Fruit fly (Drosophila melanogaster) whole organism, embryonic: ENCODE results near the gene Ilp7.

Experiments
- B-H2 ChIP-seq: fragments of 200-800 bp; sonication (Bioruptor generic); optimal IDR thresholded peaks from 2 replicates; lab custom pipeline; 2018; ENCODE audit warnings: missing biosample characterization, mild to moderate bottlenecking, missing genetic modification characterization
- BEAF-32 ChIP-seq: fragments of 200-800 bp; sonication (Bioruptor generic); optimal IDR thresholded peaks from 3 replicates; lab custom pipeline; 2017; ENCODE audit warnings: missing biosample characterization, missing genetic modification characterization, mild to moderate bottlenecking, moderate library complexity, missing genetic modification reagents
- C15 ChIP-seq: fragments of 200-800 bp; sonication (Bioruptor generic); IDR thresholded peaks from 3 replicates; pipeline ENCODE4 v1.3.6; 2022; ENCODE audit warnings: missing biosample characterization, missing genetic modification characterization
- CG10321 ChIP-seq: fragments of 200-800 bp; sonication (Bioruptor generic); IDR thresholded peaks from 2 replicates; pipeline ENCODE4 v1.3.6; 2022; ENCODE audit warnings: missing biosample characterization, missing genetic modification characterization
- CG11085 ChIP-seq: fragments of 200-800 bp; sonication (Bioruptor generic); IDR thresholded peaks from 2 replicates; pipeline ENCODE4 v1.3.6; 2022; ENCODE audit warnings: missing biosample characterization, missing genetic modification characterization
- CG11093 ChIP-seq: fragments of 200-800 bp; sonication (Bioruptor generic); IDR thresholded peaks from 3 replicates; pipeline ENCODE4 v1.3.6; 2022; ENCODE audit warnings: missing biosample characterization, missing genetic modification characterization
- CG12071 ChIP-seq: fragments of 200-800 bp; sonication (Bioruptor generic); optimal IDR thresholded peaks from 3 replicates; lab custom pipeline; 2018; ENCODE audit warnings: missing biosample characterization, mild to moderate bottlenecking, missing genetic modification characterization
- CG12104 ChIP-seq: fragments of 200-800 bp; sonication (Bioruptor generic); optimal IDR thresholded peaks from 3 replicates; lab custom pipeline; 2016; ENCODE audit warnings: missing biosample characterization, missing genetic modification characterization
- CG13624 ChIP-seq: fragments of 200-800 bp; sonication (Bioruptor generic); optimal IDR thresholded peaks from 2 replicates; lab custom pipeline; 2016; ENCODE audit warnings: missing biosample characterization, missing genetic modification characterization
- CG15269 ChIP-seq: fragments of 200-800 bp; sonication (Bioruptor generic); optimal IDR thresholded peaks from 2 replicates; lab custom pipeline; 2018; ENCODE audit warnings: missing biosample characterization, mild to moderate bottlenecking, missing genetic modification characterization, moderate library complexity
- CG17359 ChIP-seq: fragments of 200-800 bp; sonication (Bioruptor generic); optimal IDR thresholded peaks from 3 replicates; lab custom pipeline; 2018; ENCODE audit warnings: missing biosample characterization, mild to moderate bottlenecking, missing genetic modification characterization, moderate library complexity
- CG17829 ChIP-seq: fragments of 200-800 bp; optimal IDR thresholded peaks from 2 replicates; lab custom pipeline; 2019; ENCODE audit warnings: missing biosample characterization, mild to moderate bottlenecking, missing genetic modification characterization, moderate library complexity
- CG34422 ChIP-seq: fragments of 200-800 bp; sonication (Bioruptor generic); IDR thresholded peaks from 3 replicates; pipeline ENCODE4 v1.3.6; 2022; ENCODE audit warnings: missing biosample characterization, missing genetic modification characterization
- CG4730 ChIP-seq: fragments of 200-800 bp; sonication (Bioruptor generic); IDR thresholded peaks from 2 replicates; pipeline ENCODE4 v1.3.6; 2022; ENCODE audit warnings: missing biosample characterization, missing genetic modification characterization
- CG6854 ChIP-seq: fragments of 200-800 bp; sonication (Bioruptor generic); optimal IDR thresholded peaks from 3 replicates; lab custom pipeline; 2017; ENCODE audit warnings: missing biosample characterization, mild to moderate bottlenecking, missing genetic modification characterization
- CG7928 ChIP-seq: fragments of 200-800 bp; sonication (Bioruptor generic); optimal IDR thresholded peaks from 2 replicates; lab custom pipeline; 2017; ENCODE audit warnings: missing biosample characterization, mild to moderate bottlenecking, missing genetic modification characterization
- CG8924 ChIP-seq: fragments of 200-800 bp; optimal IDR thresholded peaks from 3 replicates; lab custom pipeline; 2019; ENCODE audit warnings: missing biosample characterization, mild to moderate bottlenecking, missing genetic modification characterization, moderate library complexity
- CG9437 ChIP-seq: fragments of 200-800 bp; sonication (Bioruptor generic); optimal IDR thresholded peaks from 2 replicates; lab custom pipeline; 2018; ENCODE audit warnings: missing biosample characterization, mild to moderate bottlenecking, missing genetic modification characterization
- CG9727 ChIP-seq: fragments of 200-800 bp; sonication (Bioruptor generic); optimal IDR thresholded peaks from 3 replicates; lab custom pipeline; 2017; ENCODE audit warnings: missing biosample characterization, mild to moderate bottlenecking, missing genetic modification characterization
- D ChIP-seq, 2 experiments: fragments of 200-800 bp in 1 of 2; fragments of >200 bp in 1 of 2; sonication (Bioruptor generic) in 1 of 2; optimal IDR thresholded peaks; 2 replicates in 1 of 2; 3 replicates in 1 of 2; lab custom pipeline; 2017; ENCODE audit warnings: mild to moderate bottlenecking in 1 of 2, missing biosample characterization in 1 of 2, missing genetic modification characterization in 1 of 2, missing genetic modification reagents in 1 of 2
- E2f1 ChIP-seq: fragments of 200-800 bp; sonication (Bioruptor generic); IDR thresholded peaks from 2 replicates; pipeline ENCODE4 v1.3.6; 2022; ENCODE audit warnings: missing biosample characterization, missing genetic modification characterization
- Eip74EF ChIP-seq, 2 experiments: fragments of 200-800 bp in 1 of 2; fragments of >200 bp in 1 of 2; sonication (Bioruptor generic) in 1 of 2; optimal IDR thresholded peaks; 2 replicates each; lab custom pipeline; 2017 to 2019; ENCODE audit warnings: missing biosample characterization in 2 of 2, missing genetic modification characterization in 2 of 2, mild to moderate bottlenecking in 1 of 2, moderate library complexity in 1 of 2
- Hmx ChIP-seq: fragments of 200-800 bp; sonication (Bioruptor generic); optimal IDR thresholded peaks from 2 replicates; lab custom pipeline; 2016; ENCODE audit warnings: missing biosample characterization, missing genetic modification characterization
- Meics ChIP-seq: fragments of 200-800 bp; sonication (Bioruptor generic); optimal IDR thresholded peaks from 2 replicates; lab custom pipeline; 2017; ENCODE audit warnings: missing biosample characterization, mild to moderate bottlenecking, missing genetic modification characterization
- NC2α ChIP-seq: fragments of 200-800 bp; sonication (Bioruptor generic); optimal IDR thresholded peaks from 2 replicates; lab custom pipeline; 2016; ENCODE audit warnings: missing biosample characterization, missing genetic modification characterization
- Pdp1 ChIP-seq, 2 experiments: fragments of 200-800 bp; sonication (Bioruptor generic); optimal IDR thresholded peaks; 3 replicates each; lab custom pipeline; 2016; ENCODE audit warnings: missing biosample characterization in 2 of 2, missing genetic modification characterization in 2 of 2, mild to moderate bottlenecking in 1 of 2, moderate library complexity in 1 of 2
- Poxn ChIP-seq: fragments of 200-800 bp; sonication (Bioruptor generic); IDR thresholded peaks from 2 replicates; pipeline ENCODE4 v1.3.6; 2022; ENCODE audit warnings: missing biosample characterization, missing genetic modification characterization
- Sin3A ChIP-seq: fragments of >200 bp; optimal IDR thresholded peaks from 2 replicates; lab custom pipeline; 2018
- Taf1 ChIP-seq: fragments of 200-800 bp; sonication (Bioruptor generic); IDR thresholded peaks from 2 replicates; pipeline ENCODE4 v1.3.6; 2022; ENCODE audit warnings: missing biosample characterization, missing genetic modification characterization
- Xrp1 ChIP-seq: fragments of 200-800 bp; sonication (Bioruptor generic); IDR thresholded peaks from 2 replicates; pipeline ENCODE4 v1.3.6; 2022; ENCODE audit warnings: missing biosample characterization, missing genetic modification characterization
- bowl ChIP-seq: fragments of 200-800 bp; sonication (Bioruptor generic); IDR thresholded peaks from 2 replicates; pipeline ENCODE4 v1.3.6; 2022; ENCODE audit warnings: missing biosample characterization, missing genetic modification characterization
- chn ChIP-seq: fragments of 200-800 bp; sonication (Bioruptor generic); optimal IDR thresholded peaks from 2 replicates; lab custom pipeline; 2016; ENCODE audit warnings: missing biosample characterization, missing genetic modification characterization
- dati ChIP-seq: fragments of 200-800 bp; sonication (Bioruptor generic); IDR thresholded peaks from 2 replicates; pipeline ENCODE4 v1.3.6; 2022; ENCODE audit warnings: missing biosample characterization, missing genetic modification characterization
- fd96Cb ChIP-seq: fragments of 200-800 bp; sonication (Bioruptor generic); optimal IDR thresholded peaks from 2 replicates; lab custom pipeline; 2018; ENCODE audit warnings: missing biosample characterization, mild to moderate bottlenecking, missing genetic modification characterization, moderate library complexity
- gem ChIP-seq: fragments of 200-800 bp; sonication (Bioruptor generic); optimal IDR thresholded peaks from 2 replicates; lab custom pipeline; 2019; ENCODE audit warnings: missing biosample characterization, mild to moderate bottlenecking, missing genetic modification characterization, moderate library complexity
- gfzf ChIP-seq: fragments of 200-800 bp; sonication (Bioruptor generic); optimal IDR thresholded peaks from 2 replicates; lab custom pipeline; 2016; ENCODE audit warnings: missing biosample characterization, mild to moderate bottlenecking, missing genetic modification characterization, moderate library complexity
- gro ChIP-seq: fragments of 200-800 bp; sonication (Bioruptor generic); optimal IDR thresholded peaks from 2 replicates; lab custom pipeline; 2016; ENCODE audit warnings: missing biosample characterization, missing genetic modification characterization
- insv ChIP-seq, 2 experiments: fragments of 200-800 bp; sonication (Bioruptor generic); optimal IDR thresholded peaks; 3 replicates each; lab custom pipeline; 2016 to 2018; ENCODE audit warnings: missing biosample characterization in 2 of 2, missing genetic modification characterization in 2 of 2
- knrl ChIP-seq: fragments of 200-800 bp; sonication (Bioruptor generic); IDR thresholded peaks from 3 replicates; pipeline ENCODE4 v1.3.6; 2022; ENCODE audit warnings: missing biosample characterization, missing genetic modification characterization; ENCODE audit not compliant: partially characterized antibody
- nmo ChIP-seq: fragments of 200-800 bp; sonication (Bioruptor generic); optimal IDR thresholded peaks from 2 replicates; lab custom pipeline; 2018; ENCODE audit warnings: missing biosample characterization, mild to moderate bottlenecking, missing genetic modification characterization, moderate library complexity
- pita ChIP-seq: fragments of 200-800 bp; sonication (Bioruptor generic); optimal IDR thresholded peaks from 2 replicates; lab custom pipeline; 2017; ENCODE audit warnings: missing biosample characterization, mild to moderate bottlenecking, missing genetic modification characterization
- ro ChIP-seq: fragments of 200-800 bp; sonication (Bioruptor generic); IDR thresholded peaks from 2 replicates; pipeline ENCODE4 v1.3.6; 2022; ENCODE audit warnings: missing biosample characterization, missing genetic modification characterization
- sr ChIP-seq: fragments of 200-800 bp; sonication (Bioruptor generic); IDR thresholded peaks from 3 replicates; pipeline ENCODE4 v1.3.6; 2022; ENCODE audit warnings: missing biosample characterization, missing genetic modification characterization
- sug ChIP-seq: fragments of 200-800 bp; optimal IDR thresholded peaks from 2 replicates; lab custom pipeline; 2019; ENCODE audit warnings: missing biosample characterization, mild to moderate bottlenecking, missing genetic modification characterization, moderate library complexity
- tin ChIP-seq: fragments of 200-800 bp; sonication (Bioruptor generic); optimal IDR thresholded peaks from 3 replicates; lab custom pipeline; 2016; ENCODE audit warnings: missing biosample characterization, missing genetic modification characterization
- ttk ChIP-seq: fragments of 200-800 bp; sonication (Bioruptor generic); IDR thresholded peaks from 2 replicates; pipeline ENCODE4 v2.1.2; 2022; ENCODE audit warnings: missing biosample characterization, missing genetic modification characterization
- wdn ChIP-seq: fragments of 200-800 bp; sonication (Bioruptor generic); IDR thresholded peaks from 2 replicates; pipeline ENCODE4 v1.3.6; 2022; ENCODE audit warnings: missing biosample characterization, missing genetic modification characterization
- wek ChIP-seq: fragments of 200-800 bp; sonication (Bioruptor generic); optimal IDR thresholded peaks from 3 replicates; lab custom pipeline; 2018; ENCODE audit warnings: missing biosample characterization, mild to moderate bottlenecking, missing genetic modification characterization, moderate library complexity

Gene Ilp7

dm6 chrX:3672095-3672995, 4.9 kb downstream of the Ilp7 start (continued):
- TF ChIP-seq CG15269 = peak; percentile 23
- TF ChIP-seq CG13624 (GFP tag; lab: Kevin White, UChicago) = peak; percentile 59
- TF ChIP-seq B-H2 = no peak
- peak; percentile 14; the same call in 1 of the 2 replicates for TF ChIP-seq ttk (GFP tag; lab: Robert Waterston, UW)
- TF ChIP-seq bowl = 0 out of 2 replicates have a peak, but pooled peaks have one; percentile 7
- peak; percentile 60; the same call in 1 of the 2 replicates for TF ChIP-seq Taf1 (GFP tag; lab: Robert Waterston, UW)
- peak; percentile 39 for TF ChIP-seq Hmx (GFP tag; lab: Kevin White, UChicago)
- peak; percentile 10 for TF ChIP-seq nmo (GFP tag; lab: Kevin White, UChicago)
- TF ChIP-seq CG4730 (GFP tag; lab: Robert Waterston, UW) = peak; percentile 57
- TF ChIP-seq Poxn (GFP tag; lab: Robert Waterston, UW) = no peak; the same call in 1 of the 2 replicates
- TF ChIP-seq CG9727 = peak; percentile 37
- TF ChIP-seq CG12104 (GFP tag; lab: Kevin White, UChicago) = no peak
- peak; percentile 41; the same call in 1 of the 3 replicates for TF ChIP-seq CG34422
- TF ChIP-seq dati (GFP tag; lab: Robert Waterston, UW) = no peak
- TF ChIP-seq CG8924 (tag; lab: Kevin White, UChicago) = peak; percentile 3
- peak; percentile 2 for TF ChIP-seq fd96Cb (tag; lab: Kevin White, UChicago)
- TF ChIP-seq BEAF-32 (GFP tag; lab: Kevin White, UChicago) = no peak
- no peak for TF ChIP-seq CG6854 (GFP tag; lab: Kevin White, UChicago)
- TF ChIP-seq CG17359 (tag; lab: Kevin White, UChicago) = peak; percentile 29
- no peak for TF ChIP-seq gfzf (GFP tag; lab: Kevin White, UChicago)
- TF ChIP-seq Eip74EF (GFP tag; optimal IDR thresholded peaks at IDR 0.05; lab: Kevin White, UChicago) = no peak
- TF ChIP-seq sug = peak; percentile 5
- TF ChIP-seq Meics (GFP tag; lab: Kevin White, UChicago) = peak; percentile 56
- no peak for TF ChIP-seq D (optimal IDR thresholded peaks at IDR 0.05; lab: Kevin White, UChicago)
- no peak for TF ChIP-seq D (GFP tag; optimal IDR thresholded peaks at IDR 0.05; lab: Kevin White, UChicago)
- TF ChIP-seq NC2α (GFP tag; lab: Kevin White, UChicago) = no peak
- no peak for TF ChIP-seq tin (GFP tag; lab: Kevin White, UChicago)
- no peak for TF ChIP-seq knrl (GFP tag; lab: Robert Waterston, UW)
- TF ChIP-seq gem (tag; lab: Kevin White, UChicago) = peak; percentile 46
- TF ChIP-seq Xrp1 (GFP tag; lab: Robert Waterston, UW) = peak; percentile 53
- no peak for TF ChIP-seq CG11093 (GFP tag; lab: Robert Waterston, UW)
- TF ChIP-seq CG17829 = no peak
- no peak for TF ChIP-seq CG7928
- TF ChIP-seq CG10321 (GFP tag; lab: Robert Waterston, UW) = 0 out of 2 replicates have a peak, but pooled peaks have one; percentile 23
- no peak for TF ChIP-seq insv (GFP tag; optimal IDR thresholded peaks at IDR 0.05; lab: Kevin White, UChicago)
- peak; percentile 52; the same call in 1 of the 2 replicates for TF ChIP-seq CG11085 (GFP tag; lab: Robert Waterston, UW)
- peak; percentile 21; the same call in 1 of the 2 replicates for TF ChIP-seq E2f1 (GFP tag; lab: Robert Waterston, UW)
- TF ChIP-seq wek = no peak
- peak; percentile 67 for TF ChIP-seq wdn (GFP tag; lab: Robert Waterston, UW)
- TF ChIP-seq gro (GFP tag; lab: Kevin White, UChicago) = peak; percentile 33
- TF ChIP-seq ro (GFP tag; lab: Robert Waterston, UW) = no peak
- no peak for TF ChIP-seq CG12071 (GFP tag; lab: Kevin White, UChicago)
- TF ChIP-seq Pdp1 (GFP tag; optimal IDR thresholded peaks at IDR 0.05; lab: Kevin White, UChicago) = peak; percentile 8 to 50
- no peak for TF ChIP-seq sr (GFP tag; lab: Robert Waterston, UW)
- no peak for TF ChIP-seq Sin3A (lab: Kevin White, UChicago)
- peak; percentile 25; the same call in 1 of the 3 replicates for TF ChIP-seq C15 (GFP tag; lab: Robert Waterston, UW)
- no peak for TF ChIP-seq pita (GFP tag; lab: Kevin White, UChicago)
- TF ChIP-seq CG9437 (GFP tag; lab: Kevin White, UChicago) = peak; percentile 53
- TF ChIP-seq chn (GFP tag; lab: Kevin White, UChicago) = peak; percentile 2
